Worm (Caenorhabditis elegans) whole organism, young adult: Measurements from ENCODE around the gene srw-141.

Source experiments
- F10E7.11 ChIP-seq: sonication (generic microtip); optimal IDR thresholded peaks from 2 replicates; lab custom pipeline; 2017; ENCODE audit warnings: mild to moderate bottlenecking, missing genetic modification characterization, moderate library complexity, missing compliant biosample characterization
- K11D2.4 ChIP-seq: fragments of 200-800 bp; sonication (Bioruptor generic); IDR thresholded peaks from 2 replicates; pipeline ENCODE4 v1.3.6; 2022; ENCODE audit warnings: missing genetic modification reagents, missing genetic modification characterization, missing compliant biosample characterization
- Y79H2A.3 ChIP-seq: fragments of 200-800 bp; sonication (Bioruptor generic); conservative IDR thresholded peaks from 2 replicates; pipeline ENCODE4 v1.3.6; 2022; ENCODE audit warnings: missing genetic modification reagents, missing genetic modification characterization, missing compliant biosample characterization
- cebp-1 ChIP-seq, 2 experiments: fragments of 200-800 bp in 1 of 2; sonication (Bioruptor generic) in 1 of 2; sonication (generic microtip) in 1 of 2; IDR thresholded peaks in 1 of 2; optimal IDR thresholded peaks in 1 of 2; 2 replicates each; pipeline versions ENCODE4 v1.3.6 to Lab custom; 2017 to 2022; ENCODE audit warnings: missing compliant biosample characterization in 2 of 2, missing genetic modification characterization in 2 of 2, mild to moderate bottlenecking in 1 of 2, missing genetic modification reagents in 1 of 2, moderate library complexity in 1 of 2
- lin-35 ChIP-seq, 3 experiments: fragments of 150-350 bp in 2 of 3; sonication (generic microtip) in 1 of 3; optimal IDR thresholded peaks; 2 replicates each; lab custom pipeline; 2014 to 2018; ENCODE audit warnings: missing biosample characterization in 3 of 3, missing genetic modification characterization in 3 of 3, missing genetic modification reagents in 3 of 3
- lin-54 ChIP-seq: fragments of 200-800 bp; sonication (Bioruptor generic); optimal IDR thresholded peaks from 2 replicates; lab custom pipeline; 2018; ENCODE audit warnings: mild to moderate bottlenecking, missing genetic modification characterization, missing compliant biosample characterization
- mes-4 ChIP-seq: sonication (generic microtip); optimal IDR thresholded peaks from 2 replicates; lab custom pipeline; 2016; ENCODE audit warnings: missing genotype, missing genetic modification characterization, missing compliant biosample characterization
- ztf-26 ChIP-seq: sonication (generic microtip); optimal IDR thresholded peaks from 2 replicates; lab custom pipeline; 2017; ENCODE audit warnings: missing genetic modification characterization, missing compliant biosample characterization

DNA sequence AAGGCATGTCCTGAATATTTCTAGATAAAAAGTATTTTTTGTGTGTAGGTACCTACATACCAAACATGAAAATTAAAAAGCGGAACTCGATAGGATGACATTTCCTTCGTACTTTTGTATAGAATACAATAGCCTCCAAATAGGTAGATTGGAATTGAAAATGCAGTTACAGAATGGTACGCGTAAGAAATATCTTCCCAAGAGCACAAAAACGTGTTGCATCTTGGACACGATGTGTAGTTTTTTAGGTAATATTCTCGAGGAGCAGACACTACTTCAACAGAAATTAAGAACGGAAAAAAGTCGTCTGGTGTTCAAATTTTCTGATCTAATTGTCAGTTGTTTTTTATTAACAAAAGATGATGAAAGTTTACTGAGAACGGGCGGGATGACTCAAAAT lies 49.0 kb upstream of the srw-141 start, which contains the start of gene srh-85:
- TF ChIP-seq Y79H2A.3 (GFP tag; lab: Robert Waterston, UW) = no peak
- TF ChIP-seq ztf-26 (tag; lab: Kevin White, UChicago) = no peak
- no peak for TF ChIP-seq K11D2.4 (GFP tag; lab: Robert Waterston, UW)
- no peak for TF ChIP-seq cebp-1 (GFP tag; IDR thresholded peaks at IDR 0.05; lab: Robert Waterston, UW)
- TF ChIP-seq cebp-1 (tag; optimal IDR thresholded peaks at IDR 0.05; lab: Kevin White, UChicago) = no peak
- no peak for TF ChIP-seq lin-35 (GFP tag; optimal IDR thresholded peaks at IDR 0.05; lab: Kevin White, UChicago)
- no peak for TF ChIP-seq lin-54 (GFP tag; lab: Kevin White, UChicago)
- TF ChIP-seq mes-4 (tag; lab: Kevin White, UChicago) = no peak
- no peak for TF ChIP-seq F10E7.11 (tag; lab: Kevin White, UChicago)
